Worm (Caenorhabditis elegans) whole organism, L2 larva: ENCODE measurements around the gene hira-1.

Source experiments
- C34F6.9 ChIP-seq: fragments of 150-350 bp; optimal IDR thresholded peaks from 2 replicates; lab custom pipeline; 2014; ENCODE audit warnings: missing biosample characterization, missing genetic modification characterization
- R02D3.7 ChIP-seq: fragments of 150-350 bp; optimal IDR thresholded peaks from 2 replicates; lab custom pipeline; 2014; ENCODE audit warnings: missing biosample characterization, missing genetic modification characterization
- ama-1 ChIP-seq: fragments of 150-350 bp; optimal IDR thresholded peaks from 2 replicates; lab custom pipeline; 2018; ENCODE audit warnings: inconsistent platforms
- elt-3 ChIP-seq: sonication (generic microtip); optimal IDR thresholded peaks from 2 replicates; lab custom pipeline; 2017; ENCODE audit warnings: missing biosample characterization, missing genetic modification characterization
- lin-11 ChIP-seq: fragments of 150-350 bp; sonication (generic microtip); optimal IDR thresholded peaks from 2 replicates; lab custom pipeline; 2014; ENCODE audit warnings: missing biosample characterization, missing genetic modification characterization, inconsistent platforms, mixed read lengths
- lin-39 ChIP-seq: fragments of 150-350 bp; optimal IDR thresholded peaks from 2 replicates; lab custom pipeline; 2014; ENCODE audit warnings: missing biosample characterization, missing genetic modification reagents, missing genetic modification characterization
- lsy-2 ChIP-seq, 2 experiments: fragments of 150-350 bp in 1 of 2; sonication (generic microtip) in 1 of 2; optimal IDR thresholded peaks; 2 replicates each; lab custom pipeline; 2014 to 2017; ENCODE audit warnings: missing biosample characterization in 2 of 2, missing genetic modification characterization in 2 of 2
- nhr-10 ChIP-seq: sonication (generic microtip); optimal IDR thresholded peaks from 2 replicates; lab custom pipeline; 2017; ENCODE audit warnings: missing biosample characterization, missing genetic modification characterization
- nhr-11 ChIP-seq: fragments of 150-350 bp; optimal IDR thresholded peaks from 2 replicates; lab custom pipeline; 2014; ENCODE audit warnings: missing biosample characterization, missing genetic modification characterization
- nhr-25 ChIP-seq: fragments of 150-350 bp; sonication (generic microtip); optimal IDR thresholded peaks from 3 replicates; lab custom pipeline; 2014; ENCODE audit warnings: missing biosample characterization, missing genetic modification characterization
- unc-39 ChIP-seq: fragments of 150-350 bp; optimal IDR thresholded peaks from 2 replicates; lab custom pipeline; 2014; ENCODE audit warnings: missing biosample characterization, missing genetic modification characterization
- unc-62 ChIP-seq: fragments of 150-350 bp; optimal IDR thresholded peaks from 2 replicates; lab custom pipeline; 2014; ENCODE audit warnings: missing biosample characterization, missing genetic modification reagents, missing genetic modification characterization
- ztf-4 ChIP-seq: fragments of 150-350 bp; optimal IDR thresholded peaks from 2 replicates; lab custom pipeline; 2014; ENCODE audit warnings: missing biosample characterization, missing genetic modification characterization

- no peak for TF ChIP-seq elt-3 (tag; lab: Kevin White, UChicago)
- TF ChIP-seq lin-39 (tag; lab: Kevin White, UChicago): no peak
- TF ChIP-seq unc-39 (tag; lab: Kevin White, UChicago): no peak
- no peak for TF ChIP-seq unc-62
- no peak for TF ChIP-seq nhr-11 (tag; lab: Kevin White, UChicago)
- TF ChIP-seq ama-1: no peak
- no peak for TF ChIP-seq lsy-2 (tag; optimal IDR thresholded peaks at IDR 0.05; lab: Kevin White, UChicago)
- no peak for TF ChIP-seq nhr-10
- no peak for TF ChIP-seq ztf-4 (tag; lab: Kevin White, UChicago)
- peak; percentile 51 for TF ChIP-seq C34F6.9 (tag; lab: Kevin White, UChicago)
- no peak for TF ChIP-seq lin-11 (tag; lab: Kevin White, UChicago)
- TF ChIP-seq nhr-25 (tag; lab: Kevin White, UChicago): no peak
- no peak for TF ChIP-seq R02D3.7 (tag; lab: Kevin White, UChicago)
Observed at ce11 chrIII:5224908-5225307, 34.0 kb downstream of the hira-1 start.
